Worm (Caenorhabditis elegans) whole organism, early embryonic: ENCODE results near the gene C39E6.2.

Source experiments
- B0310.2 ChIP-seq: sonication (generic microtip); optimal IDR thresholded peaks from 2 replicates; lab custom pipeline; 2016; ENCODE audit warnings: mild to moderate bottlenecking, missing genetic modification characterization, missing compliant biosample characterization
- F13C5.2 ChIP-seq: sonication (generic microtip); optimal IDR thresholded peaks from 2 replicates; lab custom pipeline; 2017; ENCODE audit warnings: mild to moderate bottlenecking, missing genetic modification characterization, inconsistent platforms, missing compliant biosample characterization
- ets-7 ChIP-seq: sonication (generic microtip); optimal IDR thresholded peaks from 2 replicates; lab custom pipeline; 2016; ENCODE audit warnings: missing genotype, missing genetic modification characterization, missing compliant biosample characterization
- flt-1 ChIP-seq: fragments of 200-800 bp; sonication (Bioruptor generic); IDR thresholded peaks from 2 replicates; pipeline ENCODE4 v1.3.6; 2022; ENCODE audit warnings: missing genetic modification characterization, missing compliant biosample characterization
- hmg-4 ChIP-seq: fragments of 200-800 bp; sonication (Bioruptor generic); optimal IDR thresholded peaks from 2 replicates; lab custom pipeline; 2018; ENCODE audit warnings: mild to moderate bottlenecking, missing genetic modification characterization, missing compliant biosample characterization
- tbx-37 ChIP-seq: fragments of 200-800 bp; sonication (Bioruptor generic); conservative IDR thresholded peaks from 2 replicates; pipeline ENCODE4 v1.3.6; 2022; ENCODE audit warnings: missing genetic modification reagents, missing genetic modification characterization, missing compliant biosample characterization

ce11 chrX:4787525-4787924 is 32.6 kb upstream of the C39E6.2 start:
- TF ChIP-seq tbx-37 (GFP tag; lab: Robert Waterston, UW) (no peak), hmg-4 (GFP tag; lab: Kevin White, UChicago) (no peak), flt-1 (GFP tag; lab: Robert Waterston, UW) (no peak), F13C5.2 (tag; lab: Kevin White, UChicago) (no peak), B0310.2 (no peak), ets-7 (tag; lab: Kevin White, UChicago) (no peak)
